Worm (Caenorhabditis elegans) whole organism, early embryonic: ENCODE results near the gene pct-1.
A peak's percentile ranks its signal among the peaks of the same experiment; 100 is the strongest.

Source experiments
- B0310.2 ChIP-seq: sonication (generic microtip); optimal IDR thresholded peaks from 2 replicates; lab custom pipeline; 2016; ENCODE audit warnings: mild to moderate bottlenecking, missing genetic modification characterization, missing compliant biosample characterization
- F13C5.2 ChIP-seq: sonication (generic microtip); optimal IDR thresholded peaks from 2 replicates; lab custom pipeline; 2017; ENCODE audit warnings: mild to moderate bottlenecking, missing genetic modification characterization, inconsistent platforms, missing compliant biosample characterization
- aly-1 ChIP-seq: sonication (generic microtip); optimal IDR thresholded peaks from 2 replicates; lab custom pipeline; 2016; ENCODE audit warnings: missing genetic modification characterization, missing compliant biosample characterization
- ama-1 ChIP-seq: fragments of 150-350 bp; optimal IDR thresholded peaks from 2 replicates; lab custom pipeline; 2014
- ceh-13 ChIP-seq: fragments of 200-800 bp; sonication (Bioruptor generic); optimal IDR thresholded peaks from 2 replicates; lab custom pipeline; 2018; ENCODE audit warnings: mild to moderate bottlenecking, missing genetic modification characterization, missing compliant biosample characterization
- ceh-36 ChIP-seq: sonication (generic microtip); optimal IDR thresholded peaks from 2 replicates; lab custom pipeline; 2016; ENCODE audit warnings: missing genetic modification characterization, inconsistent platforms, missing compliant biosample characterization
- ets-7 ChIP-seq: sonication (generic microtip); optimal IDR thresholded peaks from 2 replicates; lab custom pipeline; 2016; ENCODE audit warnings: missing genotype, missing genetic modification characterization, missing compliant biosample characterization
- flt-1 ChIP-seq: fragments of 200-800 bp; sonication (Bioruptor generic); IDR thresholded peaks from 2 replicates; pipeline ENCODE4 v1.3.6; 2022; ENCODE audit warnings: missing genetic modification characterization, missing compliant biosample characterization
- hmbx-1 ChIP-seq: sonication (generic microtip); optimal IDR thresholded peaks from 2 replicates; lab custom pipeline; 2016; ENCODE audit warnings: mild to moderate bottlenecking, missing genetic modification characterization, missing compliant biosample characterization
- hmg-4 ChIP-seq: fragments of 200-800 bp; sonication (Bioruptor generic); optimal IDR thresholded peaks from 2 replicates; lab custom pipeline; 2018; ENCODE audit warnings: mild to moderate bottlenecking, missing genetic modification characterization, missing compliant biosample characterization
- hnd-1 ChIP-seq: sonication (generic microtip); optimal IDR thresholded peaks from 2 replicates; lab custom pipeline; 2016; ENCODE audit warnings: missing genetic modification characterization, missing compliant biosample characterization
- pes-1 ChIP-seq: fragments of 200-800 bp; sonication (Bioruptor generic); IDR thresholded peaks from 2 replicates; pipeline ENCODE4 v1.3.6; 2022; ENCODE audit warnings: missing genetic modification reagents, missing genetic modification characterization, missing compliant biosample characterization
- scrt-1 ChIP-seq: fragments of 200-800 bp; sonication (Bioruptor generic); IDR thresholded peaks from 2 replicates; pipeline ENCODE4 v1.3.6; 2022; ENCODE audit warnings: missing genetic modification characterization, missing compliant biosample characterization
- sea-1 ChIP-seq: fragments of 200-800 bp; sonication (Bioruptor generic); conservative IDR thresholded peaks from 2 replicates; pipeline ENCODE4 v1.3.6; 2022; ENCODE audit warnings: missing genetic modification characterization, missing compliant biosample characterization
- tbx-11 ChIP-seq: fragments of 200-800 bp; sonication (Bioruptor generic); IDR thresholded peaks from 2 replicates; pipeline ENCODE4 v1.3.6; 2022; ENCODE audit warnings: missing genetic modification characterization, missing compliant biosample characterization
- tbx-37 ChIP-seq: fragments of 200-800 bp; sonication (Bioruptor generic); conservative IDR thresholded peaks from 2 replicates; pipeline ENCODE4 v1.3.6; 2022; ENCODE audit warnings: missing genetic modification reagents, missing genetic modification characterization, missing compliant biosample characterization
- tra-4 ChIP-seq: sonication (generic microtip); optimal IDR thresholded peaks from 2 replicates; lab custom pipeline; 2017; ENCODE audit warnings: missing genetic modification characterization, missing compliant biosample characterization

The pct-1 gene

ce11 chrIV:8136005-8136512 lies 40.2 kb upstream of the pct-1 start, which contains the start of the genes isp-1 and islo-1:
Gene isp-1, minus strand, starts transcription at chrIV:8136055.
Gene islo-1, plus strand, starts transcription at chrIV:8136389.
- TF ChIP-seq ets-7 (tag; lab: Kevin White, UChicago) = no peak
- TF ChIP-seq hmbx-1 (tag; lab: Kevin White, UChicago) = no peak
- no peak for TF ChIP-seq scrt-1 (GFP tag; lab: Robert Waterston, UW)
- TF ChIP-seq F13C5.2 (tag; lab: Kevin White, UChicago) = peak; percentile 55

- TF ChIP-seq tbx-37 (GFP tag; lab: Robert Waterston, UW) (no peak), tra-4 (no peak), B0310.2 (tag; lab: Kevin White, UChicago) (no peak), ama-1 (lab: Kevin White, UChicago) (no peak), sea-1 (no peak), hnd-1 (tag; lab: Kevin White, UChicago) (no peak), F13C5.2 (tag; lab: Kevin White, UChicago) (no peak), ets-7 (tag; lab: Kevin White, UChicago) (no peak), ceh-36 (no peak)
These were observed 39.7 kb upstream of the pct-1 start for ce11 chrIV:8136548-8136947.

ce11 chrIV:8138984-8139383 lies 37.3 kb upstream of the pct-1 start, which contains the start of gene pmk-3:
Gene pmk-3, plus strand, starts transcription at chrIV:8139219.
- TF ChIP-seq tbx-37 (GFP tag; lab: Robert Waterston, UW) (no peak), B0310.2 (tag; lab: Kevin White, UChicago) (no peak), ceh-36 (no peak), aly-1 (tag; lab: Kevin White, UChicago) (no peak), hmg-4 (no peak), sea-1 (no peak), ama-1 (lab: Kevin White, UChicago) (no peak), flt-1 (no peak), scrt-1 (GFP tag; lab: Robert Waterston, UW) (no peak), tbx-11 (GFP tag; lab: Robert Waterston, UW) (no peak), hmbx-1 (tag; lab: Kevin White, UChicago) (no peak), ceh-13 (no peak), tra-4 (no peak), F13C5.2 (tag; lab: Kevin White, UChicago) (no peak), pes-1 (GFP tag; lab: Robert Waterston, UW) (no peak), hnd-1 (tag; lab: Kevin White, UChicago) (no peak), ets-7 (tag; lab: Kevin White, UChicago) (no peak)

ce11 chrIV:8142735-8143550 lies 33.3 kb upstream of the pct-1 start, which contains the start of gene pmk-2:
Gene pmk-2, plus strand, starts transcription at chrIV:8143500.
- TF ChIP-seq tra-4 = no peak
- TF ChIP-seq hmbx-1 (tag; lab: Kevin White, UChicago) = no peak
- no peak for TF ChIP-seq flt-1
- no peak for TF ChIP-seq F13C5.2 (tag; lab: Kevin White, UChicago)
- TF ChIP-seq sea-1 = no peak
- TF ChIP-seq ceh-36 = no peak
- TF ChIP-seq ceh-13 = no peak
- no peak for TF ChIP-seq ets-7 (tag; lab: Kevin White, UChicago)
- no peak for TF ChIP-seq tbx-37 (GFP tag; lab: Robert Waterston, UW)
- no peak for TF ChIP-seq pes-1 (GFP tag; lab: Robert Waterston, UW)
- no peak for TF ChIP-seq hnd-1 (tag; lab: Kevin White, UChicago)
- TF ChIP-seq aly-1 (tag; lab: Kevin White, UChicago) = no peak
- no peak for TF ChIP-seq hmg-4
- no peak for TF ChIP-seq ama-1 (lab: Kevin White, UChicago)
- no peak for TF ChIP-seq tbx-11 (GFP tag; lab: Robert Waterston, UW)
- TF ChIP-seq B0310.2 (tag; lab: Kevin White, UChicago) = no peak
- TF ChIP-seq scrt-1 (GFP tag; lab: Robert Waterston, UW) = no peak

- TF ChIP-seq tbx-11 (GFP tag; lab: Robert Waterston, UW) (no peak), tra-4 (no peak), ama-1 (lab: Kevin White, UChicago) (no peak), tbx-37 (GFP tag; lab: Robert Waterston, UW) (no peak), ets-7 (tag; lab: Kevin White, UChicago) (no peak), hnd-1 (tag; lab: Kevin White, UChicago) (no peak), pes-1 (GFP tag; lab: Robert Waterston, UW) (no peak), sea-1 (no peak), ceh-13 (no peak), flt-1 (no peak)
These were observed 31.9 kb upstream of the pct-1 start for ce11 chrIV:8144341-8144740.

- TF ChIP-seq pes-1 (GFP tag; lab: Robert Waterston, UW) (no peak), aly-1 (tag; lab: Kevin White, UChicago) (no peak), F13C5.2 (tag; lab: Kevin White, UChicago) (no peak), tra-4 (no peak), ets-7 (tag; lab: Kevin White, UChicago) (no peak), tbx-37 (GFP tag; lab: Robert Waterston, UW) (no peak), hnd-1 (tag; lab: Kevin White, UChicago) (no peak), flt-1 (no peak)
These were observed 30.0 kb upstream of the pct-1 start for ce11 chrIV:8146283-8146682.

- TF ChIP-seq hmbx-1 (tag; lab: Kevin White, UChicago) (no peak), flt-1 (no peak), tra-4 (no peak), ceh-13 (no peak), ama-1 (lab: Kevin White, UChicago) (no peak), aly-1 (tag; lab: Kevin White, UChicago) (no peak), sea-1 (no peak), tbx-11 (GFP tag; lab: Robert Waterston, UW) (no peak), ceh-36 (no peak), hmg-4 (no peak), B0310.2 (tag; lab: Kevin White, UChicago) (no peak), pes-1 (GFP tag; lab: Robert Waterston, UW) (no peak), F13C5.2 (tag; lab: Kevin White, UChicago) (no peak), tbx-37 (GFP tag; lab: Robert Waterston, UW) (no peak), hnd-1 (tag; lab: Kevin White, UChicago) (no peak), scrt-1 (GFP tag; lab: Robert Waterston, UW) (no peak), ets-7 (tag; lab: Kevin White, UChicago) (no peak)
These were observed 27.8 kb upstream of the pct-1 start, which contains the start of gene pmk-1 for ce11 chrIV:8148494-8148893. Gene pmk-1, plus strand, starts transcription at chrIV:8148794.
